ENCODE assay signal across 2 worm cellular contexts in genomic region chrII:6951250-6951806, ce11.
TF ChIP-seq lines count a peak whose summit lies in the region.

Gene malt-1, minus strand, starts transcription at chrII:6951300.
Gene ceh-38, plus strand, starts transcription at chrII:6951526.

TF ChIP-seq in whole organism, L1 larva, 84 proteins besides CTCF, POLR2A, EP300 and RAD21 (continued from another document):
- peak; percentile 92 for TF ChIP-seq dsc-1 (tag; optimal IDR thresholded peaks at IDR 0.05; lab: Kevin White, UChicago)
- no peak for TF ChIP-seq nhr-12 (tag; optimal IDR thresholded peaks at IDR 0.05; lab: Kevin White, UChicago)
- TF ChIP-seq tbx-2 (tag; optimal IDR thresholded peaks at IDR 0.05; lab: Kevin White, UChicago) = peak; percentile 96
- TF ChIP-seq ztf-11 (tag; optimal IDR thresholded peaks at IDR 0.05; lab: Kevin White, UChicago) = peak in 1 of 2 experiments; percentile 87
- TF ChIP-seq hpl-2 (GFP tag; optimal IDR thresholded peaks at IDR 0.05; lab: Kevin White, UChicago) = peak; percentile 67
- peak in 3 of 6 experiments; percentile 19 to 76 (median 75) for TF ChIP-seq elt-3 (tag; optimal IDR thresholded peaks at IDR 0.05; lab: Kevin White, UChicago)
- TF ChIP-seq ztf-4 (tag; optimal IDR thresholded peaks at IDR 0.05; lab: Kevin White, UChicago) = peak; percentile 94
- TF ChIP-seq egl-27 (tag; optimal IDR thresholded peaks at IDR 0.05; lab: Kevin White, UChicago) = peak; percentile 65 to 82
- TF ChIP-seq lin-15B (tag; optimal IDR thresholded peaks at IDR 0.05; lab: Kevin White, UChicago) = peak; percentile 74
- peak; percentile 88 to 92 for TF ChIP-seq lin-35 (GFP tag; optimal IDR thresholded peaks at IDR 0.05; lab: Kevin White, UChicago)
- TF ChIP-seq unc-62 (GFP tag; optimal IDR thresholded peaks at IDR 0.05; lab: Kevin White, UChicago) = no peak
- peak; percentile 76 to 85 (median 84) for TF ChIP-seq dpl-1 (GFP tag; optimal IDR thresholded peaks at IDR 0.05; lab: Kevin White, UChicago)
- peak; percentile 80 for TF ChIP-seq mab-9 (GFP tag; IDR thresholded peaks at IDR 0.05; lab: Robert Waterston, UW)
- peak; percentile 81 to 94 (median 84) for TF ChIP-seq ceh-82 (tag; optimal IDR thresholded peaks at IDR 0.05; lab: Kevin White, UChicago)
- peak; percentile 95 for TF ChIP-seq rnt-1 (tag; optimal IDR thresholded peaks at IDR 0.05; lab: Kevin White, UChicago)
- TF ChIP-seq ceh-90 (tag; optimal IDR thresholded peaks at IDR 0.05; lab: Kevin White, UChicago) = peak; percentile 45
- TF ChIP-seq ama-1 (optimal IDR thresholded peaks at IDR 0.05; lab: Kevin White, UChicago) = peak; percentile 81
- peak; percentile 89 for TF ChIP-seq nhr-90 (tag; optimal IDR thresholded peaks at IDR 0.05; lab: Kevin White, UChicago; ENCODE audit: poor library complexity)
- TF ChIP-seq ces-1 (GFP tag; optimal IDR thresholded peaks at IDR 0.05; lab: Kevin White, UChicago) = no peak
- TF ChIP-seq unc-30 (tag; optimal IDR thresholded peaks at IDR 0.05; lab: Kevin White, UChicago) = peak; percentile 51
- TF ChIP-seq fos-1 (tag; optimal IDR thresholded peaks at IDR 0.05; lab: Kevin White, UChicago) = peak; percentile 94
- TF ChIP-seq nhr-84 (tag; optimal IDR thresholded peaks at IDR 0.05; lab: Kevin White, UChicago) = no peak
- TF ChIP-seq C34B4.2 (tag; optimal IDR thresholded peaks at IDR 0.05; lab: Kevin White, UChicago) = no peak
- TF ChIP-seq nhr-20 (tag; optimal IDR thresholded peaks at IDR 0.05; lab: Kevin White, UChicago) = peak; percentile 96

TF ChIP-seq in whole organism, young adult, 124 proteins besides CTCF, POLR2A, EP300 and RAD21 (continued from another document):
- TF ChIP-seq snpc-1.3 (tag; optimal IDR thresholded peaks at IDR 0.05; lab: Kevin White, UChicago; ENCODE audit: insufficient read depth) (peak; percentile 5), Y53F4B.3 (GFP tag; IDR thresholded peaks at IDR 0.05; lab: Robert Waterston, UW) (no peak), ccch-3 (GFP tag; optimal IDR thresholded peaks at IDR 0.05; lab: Kevin White, UChicago) (peak; percentile 28), rcor-1 (GFP tag; IDR thresholded peaks at IDR 0.05; lab: Robert Waterston, UW) (peak; percentile 50; the same call in 1 of the 2 replicates), B0336.3 (GFP tag; IDR thresholded peaks at IDR 0.05; lab: Robert Waterston, UW) (peak; percentile 79), cebp-2 (GFP tag; IDR thresholded peaks at IDR 0.05; lab: Robert Waterston, UW) (no peak), Y67H2A.10 (GFP tag; conservative IDR thresholded peaks at IDR 0.05; lab: Robert Waterston, UW) (peak; percentile 63; the same call in 1 of the 2 replicates), akir-1 (GFP tag; optimal IDR thresholded peaks at IDR 0.05; lab: Kevin White, UChicago) (peak; percentile 17), F22D6.2 (tag; optimal IDR thresholded peaks at IDR 0.05; lab: Kevin White, UChicago) (no peak), F10E7.11 (tag; optimal IDR thresholded peaks at IDR 0.05; lab: Kevin White, UChicago) (no peak)
